Fruit fly (Drosophila melanogaster) whole organism, embryonic: ENCODE data around the gene alpha-PheRS.

ENCODE experiments used
- Atf-2 ChIP-seq: fragments of 200-800 bp; sonication (Bioruptor generic); optimal IDR thresholded peaks from 2 replicates; lab custom pipeline; 2016; ENCODE audit warnings: missing biosample characterization, missing genetic modification characterization
- B-H1 ChIP-seq: fragments of 200-800 bp; sonication (Bioruptor generic); IDR thresholded peaks from 3 replicates; pipeline ENCODE4 v1.3.6; 2022; ENCODE audit warnings: missing biosample characterization, missing genetic modification characterization
- Bteb2 ChIP-seq: fragments of 200-800 bp; sonication (Bioruptor generic); optimal IDR thresholded peaks from 2 replicates; lab custom pipeline; 2016; ENCODE audit warnings: missing biosample characterization, missing genetic modification characterization
- C15 ChIP-seq: fragments of 200-800 bp; sonication (Bioruptor generic); IDR thresholded peaks from 3 replicates; pipeline ENCODE4 v1.3.6; 2022; ENCODE audit warnings: missing biosample characterization, missing genetic modification characterization
- CG10462 ChIP-seq: fragments of 200-800 bp; sonication (Bioruptor generic); optimal IDR thresholded peaks from 2 replicates; lab custom pipeline; 2016; ENCODE audit warnings: missing biosample characterization, missing genetic modification characterization
- CG10654 ChIP-seq: fragments of 200-800 bp; sonication (Bioruptor generic); optimal IDR thresholded peaks from 2 replicates; lab custom pipeline; 2016; ENCODE audit warnings: missing biosample characterization, missing genetic modification characterization
- CG12391 ChIP-seq: fragments of 200-800 bp; sonication (Bioruptor generic); optimal IDR thresholded peaks from 3 replicates; lab custom pipeline; 2018; ENCODE audit warnings: missing biosample characterization, mild to moderate bottlenecking, missing genetic modification characterization, moderate library complexity
- CG13624 ChIP-seq: fragments of 200-800 bp; sonication (Bioruptor generic); optimal IDR thresholded peaks from 2 replicates; lab custom pipeline; 2016; ENCODE audit warnings: missing biosample characterization, missing genetic modification characterization
- CG13894 ChIP-seq: fragments of 200-800 bp; sonication (Bioruptor generic); optimal IDR thresholded peaks from 3 replicates; lab custom pipeline; 2018; ENCODE audit warnings: missing biosample characterization, mild to moderate bottlenecking, missing genetic modification characterization, moderate library complexity
- CG14050 ChIP-seq: fragments of 200-800 bp; sonication (Bioruptor generic); IDR thresholded peaks from 3 replicates; pipeline ENCODE4 v1.3.6; 2022; ENCODE audit warnings: missing biosample characterization, missing genetic modification characterization
- CG14441 ChIP-seq: fragments of 200-800 bp; sonication (Bioruptor generic); IDR thresholded peaks from 2 replicates; pipeline ENCODE4 v1.3.6; 2022; ENCODE audit warnings: missing biosample characterization, missing genetic modification characterization
- CG1602 ChIP-seq: fragments of 200-800 bp; sonication (Bioruptor generic); optimal IDR thresholded peaks from 3 replicates; lab custom pipeline; 2016; ENCODE audit warnings: missing biosample characterization, missing genetic modification characterization
- CG17186 ChIP-seq: fragments of 200-800 bp; sonication (Bioruptor generic); optimal IDR thresholded peaks from 3 replicates; lab custom pipeline; 2017; ENCODE audit warnings: missing biosample characterization, missing genetic modification reagents, missing genetic modification characterization
- CG17568 ChIP-seq: fragments of 200-800 bp; sonication (Bioruptor generic); optimal IDR thresholded peaks from 2 replicates; lab custom pipeline; 2018; ENCODE audit warnings: missing biosample characterization, mild to moderate bottlenecking, missing genetic modification characterization, moderate library complexity
- CG18476 ChIP-seq: fragments of 200-800 bp; sonication (Bioruptor generic); optimal IDR thresholded peaks from 2 replicates; lab custom pipeline; 2016; ENCODE audit warnings: missing biosample characterization, mild to moderate bottlenecking, missing genetic modification characterization
- CG4328 ChIP-seq: fragments of 200-800 bp; sonication (Bioruptor generic); optimal IDR thresholded peaks from 3 replicates; lab custom pipeline; 2017; ENCODE audit warnings: missing biosample characterization, missing genetic modification reagents, missing genetic modification characterization
- CG6175 ChIP-seq: fragments of 200-800 bp; sonication (Bioruptor generic); IDR thresholded peaks from 3 replicates; pipeline ENCODE4 v1.3.6; 2022; ENCODE audit warnings: missing biosample characterization, missing genetic modification characterization
- CG6683 ChIP-seq: fragments of 200-800 bp; sonication (Bioruptor generic); optimal IDR thresholded peaks from 2 replicates; lab custom pipeline; 2017; ENCODE audit warnings: missing biosample characterization, mild to moderate bottlenecking, missing genetic modification characterization, missing genetic modification reagents
- CG7839 ChIP-seq: fragments of 200-800 bp; sonication (Bioruptor generic); optimal IDR thresholded peaks from 3 replicates; lab custom pipeline; 2018; ENCODE audit warnings: missing biosample characterization, mild to moderate bottlenecking, missing genetic modification characterization, moderate library complexity
- CG8388 ChIP-seq: fragments of 200-800 bp; sonication (Bioruptor generic); optimal IDR thresholded peaks from 2 replicates; lab custom pipeline; 2019; ENCODE audit warnings: missing biosample characterization, mild to moderate bottlenecking, missing genetic modification characterization, moderate library complexity
- CG9876 ChIP-seq: fragments of 200-800 bp; sonication (Bioruptor generic); optimal IDR thresholded peaks from 2 replicates; lab custom pipeline; 2016; ENCODE audit warnings: missing biosample characterization, missing genetic modification characterization
- CkIIα-i1 ChIP-seq: fragments of 200-800 bp; sonication (Bioruptor generic); IDR thresholded peaks from 2 replicates; pipeline ENCODE4 v1.3.6; 2022; ENCODE audit warnings: missing biosample characterization, missing genetic modification characterization
- Dll ChIP-seq: fragments of 200-800 bp; sonication (Bioruptor generic); IDR thresholded peaks from 4 replicates; pipeline ENCODE4 v1.3.6; 2022; ENCODE audit warnings: missing biosample characterization, missing genetic modification characterization; ENCODE audit not compliant: partially characterized antibody
- Doc2 ChIP-seq: fragments of 200-800 bp; sonication (Bioruptor generic); IDR thresholded peaks from 2 replicates; pipeline ENCODE4 v1.3.6; 2022; ENCODE audit warnings: missing biosample characterization, missing genetic modification characterization
- HHEX ChIP-seq: fragments of 200-800 bp; sonication (Bioruptor generic); optimal IDR thresholded peaks from 3 replicates; lab custom pipeline; 2017; ENCODE audit warnings: missing biosample characterization, mild to moderate bottlenecking, missing genetic modification characterization, missing genetic modification reagents
- HLH3B ChIP-seq: fragments of 200-800 bp; sonication (Bioruptor generic); IDR thresholded peaks from 2 replicates; pipeline ENCODE4 v1.3.6; 2022; ENCODE audit warnings: missing biosample characterization, missing genetic modification characterization
- Hsf ChIP-seq: fragments of 200-800 bp; sonication (Bioruptor generic); optimal IDR thresholded peaks from 3 replicates; lab custom pipeline; 2016; ENCODE audit warnings: missing biosample characterization, missing genetic modification characterization
- MTF-1 ChIP-seq: fragments of 200-800 bp; sonication (Bioruptor generic); optimal IDR thresholded peaks from 2 replicates; lab custom pipeline; 2018; ENCODE audit warnings: missing biosample characterization, mild to moderate bottlenecking, missing genetic modification characterization, borderline replicate concordance
- NC2α ChIP-seq: fragments of 200-800 bp; sonication (Bioruptor generic); optimal IDR thresholded peaks from 2 replicates; lab custom pipeline; 2016; ENCODE audit warnings: missing biosample characterization, missing genetic modification characterization
- Nf-YB ChIP-seq: fragments of 200-800 bp; sonication (Bioruptor generic); optimal IDR thresholded peaks from 3 replicates; lab custom pipeline; 2019; ENCODE audit warnings: missing biosample characterization, mild to moderate bottlenecking, missing genetic modification characterization, moderate library complexity
- Rx ChIP-seq: fragments of 200-800 bp; sonication (Bioruptor generic); IDR thresholded peaks from 2 replicates; pipeline ENCODE4 v1.3.6; 2022; ENCODE audit warnings: missing biosample characterization, missing genetic modification characterization
- Xbp1 ChIP-seq: fragments of 200-800 bp; sonication (Bioruptor generic); optimal IDR thresholded peaks from 3 replicates; lab custom pipeline; 2016; ENCODE audit warnings: missing biosample characterization, mild to moderate bottlenecking, missing genetic modification characterization
- amos ChIP-seq: fragments of 200-800 bp; sonication (Bioruptor generic); IDR thresholded peaks from 2 replicates; pipeline ENCODE4 v1.3.6; 2022; ENCODE audit warnings: missing biosample characterization, missing genetic modification characterization; ENCODE audit not compliant: partially characterized antibody
- aop ChIP-seq: fragments of 200-800 bp; sonication (Bioruptor generic); IDR thresholded peaks from 2 replicates; pipeline ENCODE4 v1.3.6; 2022; ENCODE audit warnings: missing biosample characterization, missing genetic modification characterization
- az2 ChIP-seq: fragments of 200-800 bp; sonication (Bioruptor generic); optimal IDR thresholded peaks from 3 replicates; lab custom pipeline; 2016; ENCODE audit warnings: missing biosample characterization, missing genetic modification characterization
- cg ChIP-seq: fragments of 200-800 bp; sonication (Bioruptor generic); optimal IDR thresholded peaks from 3 replicates; lab custom pipeline; 2019; ENCODE audit warnings: missing biosample characterization, mild to moderate bottlenecking, missing genetic modification characterization, moderate library complexity
- crp ChIP-seq, 2 experiments: fragments of 200-800 bp; sonication (Bioruptor generic); optimal IDR thresholded peaks; 2 replicates in 1 of 2; 3 replicates in 1 of 2; lab custom pipeline; 2017; ENCODE audit warnings: missing biosample characterization in 2 of 2, missing genetic modification characterization in 2 of 2, mild to moderate bottlenecking in 1 of 2, moderate library complexity in 1 of 2
- fd3F ChIP-seq: fragments of 200-800 bp; sonication (Bioruptor generic); optimal IDR thresholded peaks from 2 replicates; lab custom pipeline; 2018; ENCODE audit warnings: missing biosample characterization, mild to moderate bottlenecking, missing genetic modification characterization, moderate library complexity
- hb ChIP-seq: fragments of 200-800 bp; sonication (Bioruptor generic); IDR thresholded peaks from 3 replicates; pipeline ENCODE4 v1.3.6; 2022; ENCODE audit warnings: missing biosample characterization, missing genetic modification characterization; ENCODE audit not compliant: partially characterized antibody
- kah ChIP-seq: fragments of 200-800 bp; sonication (Bioruptor generic); optimal IDR thresholded peaks from 2 replicates; lab custom pipeline; 2018; ENCODE audit warnings: missing biosample characterization, mild to moderate bottlenecking, missing genetic modification characterization
- klu ChIP-seq: fragments of 200-800 bp; sonication (Bioruptor generic); IDR thresholded peaks from 2 replicates; pipeline ENCODE4 v1.3.6; 2022; ENCODE audit warnings: missing biosample characterization, missing genetic modification characterization
- knrl ChIP-seq: fragments of 200-800 bp; sonication (Bioruptor generic); IDR thresholded peaks from 3 replicates; pipeline ENCODE4 v1.3.6; 2022; ENCODE audit warnings: missing biosample characterization, missing genetic modification characterization; ENCODE audit not compliant: partially characterized antibody
- lov ChIP-seq, 2 experiments: fragments of 200-800 bp in 1 of 2; fragments of >200 bp in 1 of 2; sonication (Bioruptor generic) in 1 of 2; IDR thresholded peaks in 1 of 2; optimal IDR thresholded peaks in 1 of 2; 2 replicates in 1 of 2; 3 replicates in 1 of 2; pipeline versions ENCODE4 v1.3.6 to Lab custom; 2017 to 2022; ENCODE audit warnings: missing biosample characterization in 1 of 2, missing genetic modification characterization in 1 of 2
- pho ChIP-seq: fragments of 200-800 bp; sonication (Bioruptor generic); optimal IDR thresholded peaks from 2 replicates; lab custom pipeline; 2016; ENCODE audit warnings: missing biosample characterization, missing genetic modification characterization
- pum ChIP-seq: fragments of 200-800 bp; sonication (Bioruptor generic); optimal IDR thresholded peaks from 2 replicates; lab custom pipeline; 2016; ENCODE audit warnings: missing biosample characterization, missing genetic modification characterization
- sna ChIP-seq: fragments of 200-800 bp; sonication (Bioruptor generic); IDR thresholded peaks from 2 replicates; pipeline ENCODE4 v1.3.6; 2022; ENCODE audit warnings: missing biosample characterization, missing genetic modification characterization; ENCODE audit not compliant: partially characterized antibody
- tap ChIP-seq: fragments of 200-800 bp; optimal IDR thresholded peaks from 3 replicates; lab custom pipeline; 2019; ENCODE audit warnings: missing biosample characterization, mild to moderate bottlenecking, missing genetic modification characterization, moderate library complexity
- tll ChIP-seq, 2 experiments: fragments of 200-800 bp in 1 of 2; fragments of >200 bp in 1 of 2; sonication (Bioruptor generic) in 1 of 2; optimal IDR thresholded peaks; 2 replicates each; lab custom pipeline; 2017 to 2019; ENCODE audit warnings: missing biosample characterization in 2 of 2, missing genetic modification characterization in 2 of 2, mild to moderate bottlenecking in 1 of 2, moderate library complexity in 1 of 2
- tup ChIP-seq: fragments of 200-800 bp; sonication (Bioruptor generic); optimal IDR thresholded peaks from 2 replicates; lab custom pipeline; 2016; ENCODE audit warnings: missing biosample characterization, mild to moderate bottlenecking, missing genetic modification characterization, moderate library complexity
- z ChIP-seq: fragments of 200-800 bp; sonication (Bioruptor generic); IDR thresholded peaks from 3 replicates; pipeline ENCODE4 v1.3.6; 2022; ENCODE audit warnings: missing biosample characterization, missing genetic modification characterization

alpha-PheRS gene

dm6 chrX:8112715-8113114 lies 32.7 kb downstream of the alpha-PheRS start (continued):
- TF ChIP-seq pho (GFP tag; lab: Kevin White, UChicago) (no peak), klu (no peak), CG1602 (no peak), NC2α (no peak), CG18476 (GFP tag; lab: Kevin White, UChicago) (no peak), hb (GFP tag; lab: Robert Waterston, UW) (no peak), z (GFP tag; lab: Robert Waterston, UW) (no peak), tll (GFP tag; optimal IDR thresholded peaks at IDR 0.05; lab: Kevin White, UChicago) (no peak), CG6683 (GFP tag; lab: Kevin White, UChicago) (no peak), CG9876 (GFP tag; lab: Kevin White, UChicago) (no peak), fd3F (GFP tag; lab: Kevin White, UChicago) (peak; percentile 10), Nf-YB (no peak), kah (GFP tag; lab: Kevin White, UChicago) (no peak), Rx (GFP tag; lab: Robert Waterston, UW) (no peak), Hsf (peak; percentile 1), HHEX (peak; percentile 44), B-H1 (no peak; the same call in 2 of the 3 replicates), CG7839 (tag; lab: Kevin White, UChicago) (peak; percentile 53), pum (GFP tag; lab: Kevin White, UChicago) (no peak), knrl (GFP tag; lab: Robert Waterston, UW) (no peak), sna (GFP tag; lab: Robert Waterston, UW) (no peak), cg (GFP tag; lab: Kevin White, UChicago) (no peak), crp (GFP tag; optimal IDR thresholded peaks at IDR 0.05; lab: Kevin White, UChicago) (no peak), Dll (GFP tag; lab: Robert Waterston, UW) (no peak), CG13624 (peak; percentile 65), Atf-2 (no peak), lov (optimal IDR thresholded peaks at IDR 0.05; lab: Kevin White, UChicago) (no peak), lov (GFP tag; IDR thresholded peaks at IDR 0.05; lab: Robert Waterston, UW) (no peak), amos (GFP tag; lab: Robert Waterston, UW) (no peak), aop (GFP tag; lab: Robert Waterston, UW) (no peak), CG14441 (GFP tag; lab: Robert Waterston, UW) (peak; percentile 41), Bteb2 (GFP tag; lab: Kevin White, UChicago) (no peak), Xbp1 (GFP tag; lab: Kevin White, UChicago) (peak; percentile 34), C15 (0 out of 3 replicates have a peak, but pooled peaks have one; percentile 13), CG17568 (GFP tag; lab: Kevin White, UChicago) (no peak), CG6175 (GFP tag; lab: Robert Waterston, UW) (no peak), CG17186 (GFP tag; lab: Kevin White, UChicago) (no peak), CG13894 (no peak), CG12391 (no peak), MTF-1 (no peak), tup (GFP tag; lab: Kevin White, UChicago) (no peak), az2 (GFP tag; lab: Kevin White, UChicago) (no peak), CkIIα-i1 (GFP tag; lab: Robert Waterston, UW) (no peak), CG10654 (no peak), CG4328 (GFP tag; lab: Kevin White, UChicago) (no peak), CG8388 (no peak), Doc2 (GFP tag; lab: Robert Waterston, UW) (no peak), CG14050 (GFP tag; lab: Robert Waterston, UW) (no peak), tap (tag; lab: Kevin White, UChicago) (no peak), HLH3B (GFP tag; lab: Robert Waterston, UW) (no peak), CG10462 (GFP tag; lab: Kevin White, UChicago) (no peak)
